Worm (Caenorhabditis elegans): Measurements from ENCODE around the gene K12H6.9.
A peak's percentile ranks its signal among the peaks of the same experiment; 100 is the strongest.

K12H6.9 gene

ce11 chrII:2846552-2846951, 22.3 kb downstream of the K12H6.9 start (continued):
- no peak for TF ChIP-seq hlh-26 (GFP tag; conservative IDR thresholded peaks at IDR 0.05)
- TF ChIP-seq ztf-28 (GFP tag; IDR thresholded peaks at IDR 0.05) = no peak

ce11 chrII:2852493-2852892, 28.3 kb downstream of the K12H6.9 start, which contains the start of gene ptc-3:
ptc-3 (minus strand) TSS chrII:2852593.
- no peak for TF ChIP-seq lin-26 (GFP tag; IDR thresholded peaks at IDR 0.05)
- TF ChIP-seq mel-28 (tag; optimal IDR thresholded peaks at IDR 0.05; ENCODE audit: borderline replicate concordance) = no peak
- TF ChIP-seq snpc-1.3 (tag; optimal IDR thresholded peaks at IDR 0.05; ENCODE audit: insufficient read depth) = no peak
- no peak for TF ChIP-seq madf-8 (GFP tag; conservative IDR thresholded peaks at IDR 0.05)
- no peak for TF ChIP-seq B0336.3 (GFP tag; IDR thresholded peaks at IDR 0.05)
- no peak for TF ChIP-seq F57A8.1 (GFP tag; optimal IDR thresholded peaks at IDR 0.05)
- TF ChIP-seq let-526 (GFP tag; IDR thresholded peaks at IDR 0.05) = no peak
- no peak for TF ChIP-seq nhr-90 (tag; optimal IDR thresholded peaks at IDR 0.05)
- TF ChIP-seq zfh-2 (GFP tag; conservative IDR thresholded peaks at IDR 0.05) = no peak
- TF ChIP-seq D2030.7 (GFP tag; IDR thresholded peaks at IDR 0.05) = no peak
- TF ChIP-seq nhr-27 (tag; optimal IDR thresholded peaks at IDR 0.05) = no peak

ce11 chrII:2853767-2854166, 29.6 kb downstream of the K12H6.9 start:
- no peak for TF ChIP-seq madf-3 (GFP tag; IDR thresholded peaks at IDR 0.05)
- no peak for TF ChIP-seq mcd-1 (GFP tag; IDR thresholded peaks at IDR 0.05)
- no peak for TF ChIP-seq rcor-1 (GFP tag; IDR thresholded peaks at IDR 0.05)
- no peak for TF ChIP-seq K12H6.12 (tag; optimal IDR thresholded peaks at IDR 0.05)
- TF ChIP-seq snpc-1.3 (tag; optimal IDR thresholded peaks at IDR 0.05; ENCODE audit: insufficient read depth) = no peak
- TF ChIP-seq gei-17 (GFP tag; optimal IDR thresholded peaks at IDR 0.05) = no peak
- no peak for TF ChIP-seq B0336.3 (GFP tag; IDR thresholded peaks at IDR 0.05)
- no peak for TF ChIP-seq nhr-179 (tag; optimal IDR thresholded peaks at IDR 0.05)
- no peak for TF ChIP-seq ceh-79 (tag; optimal IDR thresholded peaks at IDR 0.05)
- no peak for TF ChIP-seq lin-26 (GFP tag; IDR thresholded peaks at IDR 0.05)
- TF ChIP-seq tbx-9 (tag; optimal IDR thresholded peaks at IDR 0.05; ENCODE audit: borderline replicate concordance) = no peak
- no peak for TF ChIP-seq atf-7 (tag; optimal IDR thresholded peaks at IDR 0.05)

- no peak for TF ChIP-seq ceh-100 (GFP tag; IDR thresholded peaks at IDR 0.05)
- no peak for TF ChIP-seq nhr-80 (tag; optimal IDR thresholded peaks at IDR 0.05)
- TF ChIP-seq hmg-1.2 (GFP tag; IDR thresholded peaks at IDR 0.05) = peak; percentile 36; the same call in 1 of the 2 replicates
- TF ChIP-seq sea-2 (GFP tag; IDR thresholded peaks at IDR 0.05) = no peak
Measured at ce11 chrII:2854794-2855193, 30.6 kb downstream of the K12H6.9 start.

- TF ChIP-seq C06A6.2 (GFP tag; conservative IDR thresholded peaks at IDR 0.05) (no peak), snpc-4 (GFP tag; optimal IDR thresholded peaks at IDR 0.05) (no peak), snpc-4 (tag; optimal IDR thresholded peaks at IDR 0.05) (no peak)
Measured at ce11 chrII:2856114-2856513, 31.9 kb downstream of the K12H6.9 start.

- no peak for TF ChIP-seq ets-4 (GFP tag; optimal IDR thresholded peaks at IDR 0.05)
- no peak for TF ChIP-seq dox-1 (GFP tag; IDR thresholded peaks at IDR 0.05)
- no peak for TF ChIP-seq hlh-26 (GFP tag; conservative IDR thresholded peaks at IDR 0.05)
- no peak for TF ChIP-seq egl-44 (GFP tag; IDR thresholded peaks at IDR 0.05)
- no peak for TF ChIP-seq F57A8.1 (GFP tag; optimal IDR thresholded peaks at IDR 0.05)
- TF ChIP-seq unc-62 (GFP tag; optimal IDR thresholded peaks at IDR 0.05) = no peak
Measured at ce11 chrII:2857559-2857958, 33.4 kb downstream of the K12H6.9 start.
